Worm (Caenorhabditis elegans) whole organism, mixed stage, embryonic: ENCODE results near the gene mdt-21.
"Not testable (repeated sequence)": the region's sequence is repeated elsewhere in the genome, so short reads cannot be mapped to it uniquely, and the experiment has no call there.

ENCODE experiments used
- bed-3 ChIP-seq: fragments of 200-800 bp; sonication (Bioruptor generic); optimal IDR thresholded peaks from 3 replicates; lab custom pipeline; 2018; ENCODE audit warnings: mild to moderate bottlenecking, missing genetic modification characterization, moderate library complexity, missing compliant biosample characterization
- ceh-83 ChIP-seq: fragments of 200-800 bp; sonication (Bioruptor generic); optimal IDR thresholded peaks from 2 replicates; lab custom pipeline; 2018; ENCODE audit warnings: mild to moderate bottlenecking, missing genetic modification characterization, missing compliant biosample characterization
- elt-3 ChIP-seq: fragments of 150-350 bp; optimal IDR thresholded peaks from 2 replicates; lab custom pipeline; 2014; ENCODE audit warnings: missing biosample characterization, missing genetic modification characterization
- lsy-2 ChIP-seq: fragments of 150-350 bp; optimal IDR thresholded peaks from 2 replicates; lab custom pipeline; 2014; ENCODE audit warnings: missing biosample characterization, missing genetic modification characterization
- nhr-28 ChIP-seq: fragments of 150-350 bp; optimal IDR thresholded peaks from 2 replicates; lab custom pipeline; 2014; ENCODE audit warnings: missing biosample characterization, missing genetic modification characterization
- nhr-76 ChIP-seq: sonication (generic microtip); optimal IDR thresholded peaks from 2 replicates; lab custom pipeline; 2017; ENCODE audit warnings: missing biosample characterization, missing genetic modification characterization
- unc-62 ChIP-seq: fragments of 150-350 bp; optimal IDR thresholded peaks from 2 replicates; lab custom pipeline; 2014; ENCODE audit warnings: missing biosample characterization, missing genetic modification reagents, missing genetic modification characterization

ce11 chrIII:11773581-11773980, 3.8 kb upstream of the mdt-21 start, which contains the start of gene gbf-1:
- TF ChIP-seq lsy-2; unc-62; bed-3 (GFP tag; lab: Kevin White, UChicago); elt-3 (tag; lab: Kevin White, UChicago); nhr-76 (tag; lab: Kevin White, UChicago); nhr-28 (tag; lab: Kevin White, UChicago); ceh-83 (GFP tag; lab: Kevin White, UChicago): not testable (repeated sequence)
